Fruit fly (Drosophila melanogaster) whole organism: ENCODE results near the gene CG13385.

Experiments used
- CG8478 ChIP-seq: fragments of >200 bp; optimal IDR thresholded peaks from 2 replicates; lab custom pipeline; 2018; ENCODE audit warnings: inconsistent platforms
- Dll ChIP-seq: fragments of >200 bp; optimal IDR thresholded peaks from 2 replicates; lab custom pipeline; 2017
- psq ChIP-seq: fragments of >200 bp; optimal IDR thresholded peaks from 2 replicates; lab custom pipeline; 2017
- usp ChIP-seq: fragments of >200 bp; optimal IDR thresholded peaks from 2 replicates; lab custom pipeline; 2017; ENCODE audit warnings: missing biosample characterization, missing genetic modification characterization, mixed read lengths

dm6 chr2L:8394840-8395239 lies 1.6 kb upstream of the CG13385 start, which contains the start of gene Peritrophin-15b:
- no peak for TF ChIP-seq Dll (lab: Kevin White, UChicago)
- TF ChIP-seq CG8478 (lab: Kevin White, UChicago), result no peak
- no peak for TF ChIP-seq usp (GFP tag; lab: Kevin White, UChicago)
- TF ChIP-seq psq (lab: Kevin White, UChicago), result no peak
